Fruit fly (Drosophila melanogaster) whole organism, embryonic: ENCODE data around the gene dgt6.

Source experiments
- ATbp ChIP-seq: fragments of 200-800 bp; sonication (Bioruptor generic); optimal IDR thresholded peaks from 2 replicates; lab custom pipeline; 2017; ENCODE audit warnings: missing biosample characterization, mild to moderate bottlenecking, missing genetic modification characterization, missing genetic modification reagents
- Bgb ChIP-seq: fragments of 200-800 bp; sonication (Bioruptor generic); IDR thresholded peaks from 2 replicates; pipeline ENCODE4 v1.3.6; 2022; ENCODE audit warnings: missing biosample characterization, missing genetic modification characterization; ENCODE audit not compliant: partially characterized antibody
- C15 ChIP-seq: fragments of 200-800 bp; sonication (Bioruptor generic); IDR thresholded peaks from 3 replicates; pipeline ENCODE4 v1.3.6; 2022; ENCODE audit warnings: missing biosample characterization, missing genetic modification characterization
- CG11093 ChIP-seq: fragments of 200-800 bp; sonication (Bioruptor generic); IDR thresholded peaks from 3 replicates; pipeline ENCODE4 v1.3.6; 2022; ENCODE audit warnings: missing biosample characterization, missing genetic modification characterization
- CG11504 ChIP-seq: fragments of 200-800 bp; sonication (Bioruptor generic); optimal IDR thresholded peaks from 3 replicates; lab custom pipeline; 2019; ENCODE audit warnings: missing biosample characterization, mild to moderate bottlenecking, missing genetic modification characterization, moderate library complexity
- CG11695 ChIP-seq: fragments of 200-800 bp; sonication (Bioruptor generic); IDR thresholded peaks from 3 replicates; pipeline ENCODE4 v1.3.6; 2022; ENCODE audit warnings: missing biosample characterization, missing genetic modification characterization
- CG12219 ChIP-seq: fragments of 200-800 bp; sonication (Bioruptor generic); optimal IDR thresholded peaks from 3 replicates; lab custom pipeline; 2018; ENCODE audit warnings: missing biosample characterization, mild to moderate bottlenecking, missing genetic modification characterization
- CG12299 ChIP-seq: fragments of 200-800 bp; sonication (Bioruptor generic); optimal IDR thresholded peaks from 2 replicates; lab custom pipeline; 2018; ENCODE audit warnings: missing biosample characterization, mild to moderate bottlenecking, missing genetic modification characterization
- CG1233 ChIP-seq: fragments of 200-800 bp; sonication (Bioruptor generic); optimal IDR thresholded peaks from 4 replicates; lab custom pipeline; 2018; ENCODE audit warnings: missing biosample characterization, mild to moderate bottlenecking, missing genetic modification characterization
- CG13424 ChIP-seq: fragments of 200-800 bp; sonication (Bioruptor generic); optimal IDR thresholded peaks from 2 replicates; lab custom pipeline; 2019; ENCODE audit warnings: missing biosample characterization, mild to moderate bottlenecking, missing genetic modification characterization, moderate library complexity
- CG17568 ChIP-seq: fragments of 200-800 bp; sonication (Bioruptor generic); optimal IDR thresholded peaks from 2 replicates; lab custom pipeline; 2018; ENCODE audit warnings: missing biosample characterization, mild to moderate bottlenecking, missing genetic modification characterization, moderate library complexity
- CG17912 ChIP-seq: fragments of 200-800 bp; sonication (Bioruptor generic); optimal IDR thresholded peaks from 2 replicates; lab custom pipeline; 2018; ENCODE audit warnings: missing biosample characterization, mild to moderate bottlenecking, missing genetic modification characterization
- CG1832 ChIP-seq: fragments of 200-800 bp; sonication (Bioruptor generic); optimal IDR thresholded peaks from 2 replicates; lab custom pipeline; 2017; ENCODE audit warnings: missing biosample characterization, mild to moderate bottlenecking, missing genetic modification characterization, inconsistent platforms
- CG30020 ChIP-seq: fragments of 200-800 bp; optimal IDR thresholded peaks from 2 replicates; lab custom pipeline; 2019; ENCODE audit warnings: missing biosample characterization, mild to moderate bottlenecking, missing genetic modification characterization, moderate library complexity
- CG3065 ChIP-seq: fragments of 200-800 bp; sonication (Bioruptor generic); optimal IDR thresholded peaks from 2 replicates; lab custom pipeline; 2016; ENCODE audit warnings: missing biosample characterization, missing genetic modification characterization
- CG3838 ChIP-seq: fragments of 200-800 bp; sonication (Bioruptor generic); optimal IDR thresholded peaks from 3 replicates; lab custom pipeline; 2016; ENCODE audit warnings: missing biosample characterization, missing genetic modification characterization
- CG43689 ChIP-seq: fragments of 200-800 bp; sonication (Bioruptor generic); IDR thresholded peaks from 2 replicates; pipeline ENCODE4 v1.3.6; 2022; ENCODE audit warnings: missing biosample characterization, missing genetic modification characterization
- CG4424 ChIP-seq: fragments of 200-800 bp; sonication (Bioruptor generic); optimal IDR thresholded peaks from 3 replicates; lab custom pipeline; 2016; ENCODE audit warnings: missing biosample characterization, missing genetic modification characterization
- CG5953 ChIP-seq: fragments of 200-800 bp; sonication (Bioruptor generic); IDR thresholded peaks from 2 replicates; pipeline ENCODE4 v1.3.6; 2022; ENCODE audit warnings: missing biosample characterization, missing genetic modification characterization
- CG7271 ChIP-seq: fragments of 200-800 bp; sonication (Bioruptor generic); optimal IDR thresholded peaks from 2 replicates; lab custom pipeline; 2018; ENCODE audit warnings: missing biosample characterization, mild to moderate bottlenecking, missing genetic modification characterization, moderate library complexity
- CG7786 ChIP-seq: fragments of 200-800 bp; sonication (Bioruptor generic); optimal IDR thresholded peaks from 2 replicates; lab custom pipeline; 2016; ENCODE audit warnings: missing biosample characterization, missing genetic modification characterization
- CG8281 ChIP-seq: fragments of 200-800 bp; sonication (Bioruptor generic); optimal IDR thresholded peaks from 2 replicates; lab custom pipeline; 2018; ENCODE audit warnings: missing biosample characterization, mild to moderate bottlenecking, missing genetic modification characterization, moderate library complexity
- Doc3 ChIP-seq: fragments of 200-800 bp; sonication (Bioruptor generic); IDR thresholded peaks from 3 replicates; pipeline ENCODE4 v1.3.6; 2022; ENCODE audit warnings: missing biosample characterization, missing genetic modification characterization; ENCODE audit not compliant: partially characterized antibody
- HmgZ ChIP-seq: fragments of 200-800 bp; sonication (Bioruptor generic); optimal IDR thresholded peaks from 2 replicates; lab custom pipeline; 2018; ENCODE audit warnings: missing biosample characterization, mild to moderate bottlenecking, missing genetic modification characterization
- Lpt ChIP-seq: fragments of >200 bp; optimal IDR thresholded peaks from 2 replicates; lab custom pipeline; 2018; ENCODE audit warnings: missing biosample characterization, missing genetic modification characterization
- MBD-R2 ChIP-seq: fragments of 200-800 bp; sonication (Bioruptor generic); IDR thresholded peaks from 2 replicates; pipeline ENCODE4 v1.3.6; 2022; ENCODE audit warnings: missing biosample characterization, missing genetic modification characterization
- Med ChIP-seq: fragments of 200-800 bp; sonication (Bioruptor generic); peaks from one replicate; lab custom pipeline; 2016; ENCODE audit warnings: missing biosample characterization, missing genetic modification characterization, mild to moderate bottlenecking, inconsistent platforms, moderate library complexity
- NC2α ChIP-seq: fragments of 200-800 bp; sonication (Bioruptor generic); optimal IDR thresholded peaks from 2 replicates; lab custom pipeline; 2016; ENCODE audit warnings: missing biosample characterization, missing genetic modification characterization
- Sox100B ChIP-seq: fragments of 200-800 bp; sonication (Bioruptor generic); optimal IDR thresholded peaks from 3 replicates; lab custom pipeline; 2018; ENCODE audit warnings: missing biosample characterization, mild to moderate bottlenecking, missing genetic modification characterization
- Vsx1 ChIP-seq: fragments of 200-800 bp; sonication (Bioruptor generic); optimal IDR thresholded peaks from 2 replicates; lab custom pipeline; 2017; ENCODE audit warnings: missing biosample characterization, mild to moderate bottlenecking, missing genetic modification characterization, missing genetic modification reagents
- YL-1 ChIP-seq: fragments of 200-800 bp; sonication (Bioruptor generic); optimal IDR thresholded peaks from 3 replicates; lab custom pipeline; 2017; ENCODE audit warnings: missing biosample characterization, mild to moderate bottlenecking, missing genetic modification characterization
- ara ChIP-seq: fragments of 200-800 bp; sonication (Bioruptor generic); IDR thresholded peaks from 2 replicates; pipeline ENCODE4 v1.3.6; 2022; ENCODE audit warnings: missing biosample characterization, missing genetic modification characterization
- crol ChIP-seq: fragments of 200-800 bp; sonication (Bioruptor generic); IDR thresholded peaks from 2 replicates; pipeline ENCODE4 v1.3.6; 2022; ENCODE audit warnings: missing biosample characterization, missing genetic modification characterization
- dan ChIP-seq: fragments of 200-800 bp; sonication (Bioruptor generic); IDR thresholded peaks from 2 replicates; pipeline ENCODE4 v1.3.6; 2022; ENCODE audit warnings: missing biosample characterization, missing genetic modification characterization
- ems ChIP-seq: fragments of 200-800 bp; sonication (Bioruptor generic); optimal IDR thresholded peaks from 3 replicates; lab custom pipeline; 2016; ENCODE audit warnings: missing biosample characterization, missing genetic modification characterization
- grn ChIP-seq: fragments of 200-800 bp; sonication (Bioruptor generic); optimal IDR thresholded peaks from 3 replicates; lab custom pipeline; 2017; ENCODE audit warnings: missing biosample characterization, missing genetic modification characterization
- h ChIP-seq: fragments of >200 bp; optimal IDR thresholded peaks from 2 replicates; lab custom pipeline; 2017
- her ChIP-seq: fragments of 200-800 bp; sonication (Bioruptor generic); optimal IDR thresholded peaks from 2 replicates; lab custom pipeline; 2016; ENCODE audit warnings: missing biosample characterization, missing genetic modification characterization
- hkb ChIP-seq, 2 experiments: fragments of 200-800 bp in 1 of 2; fragments of >200 bp in 1 of 2; sonication (Bioruptor generic) in 1 of 2; IDR thresholded peaks in 1 of 2; optimal IDR thresholded peaks in 1 of 2; 2 replicates each; pipeline versions ENCODE4 v1.3.6 to Lab custom; 2017 to 2022; ENCODE audit warnings: missing biosample characterization in 1 of 2, missing genetic modification characterization in 1 of 2
- lilli ChIP-seq: fragments of 200-800 bp; sonication (Bioruptor generic); optimal IDR thresholded peaks from 3 replicates; lab custom pipeline; 2016; ENCODE audit warnings: missing biosample characterization, missing genetic modification characterization
- lmd ChIP-seq: fragments of 200-800 bp; sonication (Bioruptor generic); IDR thresholded peaks from 2 replicates; pipeline ENCODE4 v1.3.6; 2022; ENCODE audit warnings: missing biosample characterization, missing genetic modification characterization
- luna ChIP-seq: fragments of 200-800 bp; sonication (Bioruptor generic); optimal IDR thresholded peaks from 2 replicates; lab custom pipeline; 2016; ENCODE audit warnings: missing biosample characterization, missing genetic modification characterization
- oc ChIP-seq: fragments of 200-800 bp; sonication (Bioruptor generic); optimal IDR thresholded peaks from 2 replicates; lab custom pipeline; 2018; ENCODE audit warnings: missing biosample characterization, mild to moderate bottlenecking, missing genetic modification characterization, moderate library complexity
- repo ChIP-seq: fragments of 200-800 bp; sonication (Bioruptor generic); optimal IDR thresholded peaks from 2 replicates; lab custom pipeline; 2016; ENCODE audit warnings: missing biosample characterization, missing genetic modification characterization
- scrt ChIP-seq: fragments of 200-800 bp; sonication (Bioruptor generic); optimal IDR thresholded peaks from 2 replicates; lab custom pipeline; 2018; ENCODE audit warnings: missing biosample characterization, mild to moderate bottlenecking, missing genetic modification characterization, moderate library complexity
- seq ChIP-seq: fragments of 200-800 bp; sonication (Bioruptor generic); IDR thresholded peaks from 2 replicates; pipeline ENCODE4 v1.3.6; 2022; ENCODE audit warnings: missing biosample characterization, missing genetic modification characterization
- sim ChIP-seq: fragments of 200-800 bp; sonication (Bioruptor generic); IDR thresholded peaks from 2 replicates; pipeline ENCODE4 v1.3.6; 2022; ENCODE audit warnings: missing biosample characterization, missing genetic modification characterization
- trem ChIP-seq: fragments of 200-800 bp; optimal IDR thresholded peaks from 3 replicates; lab custom pipeline; 2019; ENCODE audit warnings: missing biosample characterization, mild to moderate bottlenecking, missing genetic modification characterization, moderate library complexity
- twi ChIP-seq: fragments of 200-800 bp; optimal IDR thresholded peaks from 2 replicates; lab custom pipeline; 2019; ENCODE audit warnings: missing biosample characterization, mild to moderate bottlenecking, missing genetic modification characterization, moderate library complexity
- unpg ChIP-seq: fragments of 200-800 bp; sonication (Bioruptor generic); optimal IDR thresholded peaks from 3 replicates; lab custom pipeline; 2018; ENCODE audit warnings: missing biosample characterization, mild to moderate bottlenecking, missing genetic modification characterization, moderate library complexity
- vvl ChIP-seq: fragments of 200-800 bp; sonication (Bioruptor generic); IDR thresholded peaks from 2 replicates; pipeline ENCODE4 v1.3.6; 2022; ENCODE audit warnings: missing biosample characterization, missing genetic modification characterization
- yki ChIP-seq: fragments of >200 bp; optimal IDR thresholded peaks from 3 replicates; lab custom pipeline; 2018

dgt6 gene

DNA sequence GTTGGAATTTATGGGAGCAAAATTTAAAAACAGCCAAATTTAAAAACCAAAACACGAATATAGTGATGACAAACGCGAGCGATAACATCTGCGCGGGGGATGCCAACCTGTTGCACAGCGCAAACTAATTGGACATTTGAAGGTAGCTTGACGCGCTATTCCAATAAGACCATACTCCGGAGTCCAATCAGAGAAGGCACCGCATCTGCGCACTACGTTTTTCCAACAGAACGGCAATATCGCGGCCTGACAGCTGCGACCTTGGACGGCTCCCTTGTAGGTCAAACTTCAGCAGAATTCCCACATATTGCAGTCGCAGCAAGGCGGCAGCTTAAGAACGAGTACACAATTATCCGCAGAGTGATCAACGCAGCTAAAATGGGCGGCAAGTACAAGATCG lies 17.3 kb upstream of the dgt6 start, which contains the start of the genes CG11882 and Pglym78 (continued):
- no peak for TF ChIP-seq CG1233
- peak; percentile 27 for TF ChIP-seq CG3065 (GFP tag; lab: Kevin White, UChicago)
- no peak for TF ChIP-seq CG8281 (tag; lab: Kevin White, UChicago)
- TF ChIP-seq C15 (GFP tag; lab: Robert Waterston, UW) = no peak
- TF ChIP-seq Sox100B (GFP tag; lab: Kevin White, UChicago) = no peak
- no peak for TF ChIP-seq CG17912 (GFP tag; lab: Kevin White, UChicago)
- TF ChIP-seq CG13424 (tag; lab: Kevin White, UChicago) = peak; percentile 29
- TF ChIP-seq ara (GFP tag; lab: Robert Waterston, UW) = peak; percentile 51
- TF ChIP-seq scrt = peak; percentile 62
- no peak for TF ChIP-seq CG17568 (GFP tag; lab: Kevin White, UChicago)
- no peak for TF ChIP-seq CG30020
- no peak for TF ChIP-seq ems (GFP tag; lab: Kevin White, UChicago)
- peak; percentile 62; the same call in 1 of the 2 replicates for TF ChIP-seq Bgb (GFP tag; lab: Robert Waterston, UW)
- peak; percentile 30 for TF ChIP-seq NC2α
- no peak for TF ChIP-seq sim
- TF ChIP-seq CG12219 (GFP tag; lab: Kevin White, UChicago) = no peak
- TF ChIP-seq lilli (GFP tag; lab: Kevin White, UChicago) = peak; percentile 78
- peak; percentile 93 for TF ChIP-seq Med
- TF ChIP-seq hkb (optimal IDR thresholded peaks at IDR 0.05; lab: Kevin White, UChicago) = no peak
- TF ChIP-seq hkb (GFP tag; IDR thresholded peaks at IDR 0.05; lab: Robert Waterston, UW) = no peak; the same call in 1 of the 2 replicates
- TF ChIP-seq HmgZ = peak; percentile 89
- TF ChIP-seq CG7786 (GFP tag; lab: Kevin White, UChicago) = peak; percentile 19
- no peak for TF ChIP-seq yki (lab: Kevin White, UChicago)
- no peak for TF ChIP-seq repo (GFP tag; lab: Kevin White, UChicago)
- TF ChIP-seq seq (GFP tag; lab: Robert Waterston, UW) = 0 out of 2 replicates have a peak, but pooled peaks have one; percentile 27
- TF ChIP-seq CG7271 (tag; lab: Kevin White, UChicago) = no peak
- peak; percentile 7 for TF ChIP-seq CG4424
- no peak for TF ChIP-seq unpg (GFP tag; lab: Kevin White, UChicago)
- TF ChIP-seq lmd (GFP tag; lab: Robert Waterston, UW) = no peak; the same call in 1 of the 2 replicates
- peak; percentile 83 for TF ChIP-seq vvl (GFP tag; lab: Robert Waterston, UW)
- no peak for TF ChIP-seq oc (tag; lab: Kevin White, UChicago)
- TF ChIP-seq Lpt (GFP tag; lab: Kevin White, UChicago) = no peak
- no peak for TF ChIP-seq ATbp (GFP tag; lab: Kevin White, UChicago)
- no peak for TF ChIP-seq CG11093 (GFP tag; lab: Robert Waterston, UW)
- peak; percentile 94 for TF ChIP-seq YL-1
- TF ChIP-seq trem (tag; lab: Kevin White, UChicago) = peak; percentile 98
- peak; percentile 28 for TF ChIP-seq twi (tag; lab: Kevin White, UChicago)
- TF ChIP-seq Vsx1 (GFP tag; lab: Kevin White, UChicago) = no peak
- no peak for TF ChIP-seq CG12299 (tag; lab: Kevin White, UChicago)
- no peak for TF ChIP-seq Doc3
- no peak for TF ChIP-seq CG1832
- TF ChIP-seq her (GFP tag; lab: Kevin White, UChicago) = peak; percentile 63
- no peak; the same call in 2 of the 3 replicates for TF ChIP-seq CG11695
- peak; percentile 95 for TF ChIP-seq MBD-R2
- no peak for TF ChIP-seq CG11504 (tag; lab: Kevin White, UChicago)
- TF ChIP-seq CG43689 (GFP tag; lab: Robert Waterston, UW) = no peak
- TF ChIP-seq h (lab: Kevin White, UChicago) = no peak
- TF ChIP-seq CG3838 = no peak
- no peak for TF ChIP-seq dan
- peak; percentile 67 for TF ChIP-seq grn
- TF ChIP-seq crol (GFP tag; lab: Robert Waterston, UW) = peak; percentile 52; the same call in 1 of the 2 replicates
- TF ChIP-seq CG5953 = no peak
- no peak for TF ChIP-seq luna (GFP tag; lab: Kevin White, UChicago)
